Worm (Caenorhabditis elegans) whole organism, young adult: ENCODE data around the gene C46E10.8.

ENCODE experiments used
- ama-1 ChIP-seq, 3 experiments: fragments of 150-350 bp in 1 of 3; sonication (generic microtip) in 2 of 3; optimal IDR thresholded peaks; 2 replicates each; lab custom pipeline; 2014 to 2018; ENCODE audit warnings: missing biosample characterization in 2 of 3, missing genetic modification characterization in 2 of 3, missing genetic modification reagents in 2 of 3
- attf-6 ChIP-seq: fragments of 200-800 bp; sonication (Bioruptor generic); IDR thresholded peaks from 2 replicates; pipeline ENCODE4 v1.3.6; 2022; ENCODE audit warnings: missing genetic modification reagents, missing genetic modification characterization, missing compliant biosample characterization
- nhr-80 ChIP-seq: sonication (generic microtip); optimal IDR thresholded peaks from 2 replicates; lab custom pipeline; 2016; ENCODE audit warnings: missing genetic modification characterization, missing compliant biosample characterization
- pha-4 ChIP-seq: fragments of 150-350 bp; sonication (generic microtip); optimal IDR thresholded peaks from 2 replicates; lab custom pipeline; 2014; ENCODE audit warnings: missing biosample characterization, missing genetic modification reagents, missing genetic modification characterization
- sptf-2 ChIP-seq: fragments of 200-800 bp; sonication (Bioruptor generic); optimal IDR thresholded peaks from 2 replicates; lab custom pipeline; 2018; ENCODE audit warnings: mild to moderate bottlenecking, missing genetic modification characterization, missing compliant biosample characterization
- tlf-1 ChIP-seq: fragments of 200-800 bp; sonication (Bioruptor generic); optimal IDR thresholded peaks from 2 replicates; lab custom pipeline; 2018; ENCODE audit warnings: mild to moderate bottlenecking, missing genetic modification characterization, missing compliant biosample characterization
- xnd-1 ChIP-seq: sonication (generic microtip); optimal IDR thresholded peaks from 2 replicates; lab custom pipeline; 2016; ENCODE audit warnings: missing genotype, missing genetic modification reagents, missing genetic modification characterization, missing compliant biosample characterization

- TF ChIP-seq attf-6 (GFP tag; lab: Robert Waterston, UW) (no peak), sptf-2 (GFP tag; lab: Kevin White, UChicago) (no peak), xnd-1 (tag; lab: Kevin White, UChicago) (no peak), tlf-1 (no peak), ama-1 (optimal IDR thresholded peaks at IDR 0.05; lab: Kevin White, UChicago) (no peak), ama-1 (GFP tag; optimal IDR thresholded peaks at IDR 0.05; lab: Kevin White, UChicago) (no peak), pha-4 (tag; lab: Kevin White, UChicago) (no peak), nhr-80 (tag; lab: Kevin White, UChicago) (no peak)
Observed at ce11 chrII:3741584-3741983, 13.7 kb upstream of the C46E10.8 start, which contains the start of gene F12E12.1.
